Fruit fly (Drosophila melanogaster) whole organism, wandering third instar larva: Measurements from ENCODE around the gene BBS8.

Experiments used
- Abd-B ChIP-seq: fragments of >200 bp; optimal IDR thresholded peaks from 2 replicates; lab custom pipeline; 2017; ENCODE audit warnings: missing biosample characterization, missing genetic modification characterization
- CG32264 ChIP-seq: fragments of 200-800 bp; sonication (Bioruptor generic); optimal IDR thresholded peaks from 2 replicates; lab custom pipeline; 2016; ENCODE audit warnings: missing biosample characterization, missing genetic modification characterization
- CG9705 ChIP-seq: fragments of 200-800 bp; sonication (Bioruptor generic); optimal IDR thresholded peaks from 2 replicates; lab custom pipeline; 2018; ENCODE audit warnings: missing biosample characterization, mild to moderate bottlenecking, missing genetic modification characterization
- CrebA ChIP-seq: fragments of 200-800 bp; sonication (Bioruptor generic); optimal IDR thresholded peaks from 2 replicates; lab custom pipeline; 2016; ENCODE audit warnings: missing biosample characterization, mild to moderate bottlenecking, missing genetic modification characterization, borderline replicate concordance
- Dfd ChIP-seq: fragments of >200 bp; optimal IDR thresholded peaks from 2 replicates; lab custom pipeline; 2017; ENCODE audit warnings: missing biosample characterization, missing genetic modification characterization
- Dif ChIP-seq: fragments of 200-275, 200-300 bp; sonication (Bioruptor generic); optimal IDR thresholded peaks from 2 replicates; lab custom pipeline; 2018; ENCODE audit warnings: missing biosample characterization, missing genetic modification characterization; ENCODE audit not compliant: partially characterized antibody
- GATAd ChIP-seq: sonication (Bioruptor generic); optimal IDR thresholded peaks from 2 replicates; lab custom pipeline; 2016; ENCODE audit warnings: missing biosample characterization, missing genetic modification characterization
- HLH106 ChIP-seq: fragments of 200-800 bp; optimal IDR thresholded peaks from 3 replicates; lab custom pipeline; 2019; ENCODE audit warnings: missing biosample characterization, mild to moderate bottlenecking, missing genetic modification characterization, moderate library complexity
- Hnf4 ChIP-seq: fragments of 200-800 bp; sonication (Bioruptor generic); optimal IDR thresholded peaks from 2 replicates; lab custom pipeline; 2016; ENCODE audit warnings: missing biosample characterization, mild to moderate bottlenecking, missing genetic modification characterization
- Hr78 ChIP-seq: fragments of >200 bp; optimal IDR thresholded peaks from 2 replicates; lab custom pipeline; 2017; ENCODE audit warnings: missing biosample characterization, missing genetic modification characterization
- Hr83 ChIP-seq: fragments of 200-300 bp; sonication (Bioruptor generic); optimal IDR thresholded peaks from 2 replicates; lab custom pipeline; 2016; ENCODE audit warnings: missing biosample characterization, mild to moderate bottlenecking, missing genetic modification characterization, moderate library complexity; ENCODE audit not compliant: poor library complexity, severe bottlenecking
- Jra ChIP-seq: sonication (Bioruptor generic); optimal IDR thresholded peaks from 2 replicates; lab custom pipeline; 2016; ENCODE audit warnings: missing biosample characterization, missing genetic modification characterization
- Mio ChIP-seq: sonication (Bioruptor generic); optimal IDR thresholded peaks from 2 replicates; lab custom pipeline; 2016; ENCODE audit warnings: missing biosample characterization, missing genetic modification characterization
- Myc ChIP-seq: fragments of >200 bp; optimal IDR thresholded peaks from 2 replicates; lab custom pipeline; 2017
- N ChIP-seq: fragments of >200 bp; optimal IDR thresholded peaks from 2 replicates; lab custom pipeline; 2018; ENCODE audit warnings: missing biosample characterization, missing external identifiers, missing genetic modification characterization
- OdsH ChIP-seq: fragments of 200-800 bp; sonication (Bioruptor generic); optimal IDR thresholded peaks from 2 replicates; lab custom pipeline; 2016; ENCODE audit warnings: missing biosample characterization, mild to moderate bottlenecking, missing genetic modification characterization
- Rel ChIP-seq, 2 experiments: fragments of 200-800 bp; sonication (Bioruptor generic) in 1 of 2; optimal IDR thresholded peaks; 2 replicates in 1 of 2; 3 replicates in 1 of 2; lab custom pipeline; 2016 to 2019; ENCODE audit warnings: mild to moderate bottlenecking in 2 of 2, missing biosample characterization in 2 of 2, missing genetic modification characterization in 2 of 2, moderate library complexity in 1 of 2
- Sp1 ChIP-seq: fragments of 200-800 bp; sonication (Bioruptor generic); optimal IDR thresholded peaks from 3 replicates; lab custom pipeline; 2019; ENCODE audit warnings: missing biosample characterization, mild to moderate bottlenecking, missing genetic modification characterization, moderate library complexity
- Vsx2 ChIP-seq: fragments of 200-300, 225-300 bp; sonication (Bioruptor generic); optimal IDR thresholded peaks from 2 replicates; lab custom pipeline; 2018; ENCODE audit warnings: missing biosample characterization, missing genetic modification characterization; ENCODE audit not compliant: partially characterized antibody
- br ChIP-seq: fragments of 200-800 bp; sonication (Bioruptor generic); optimal IDR thresholded peaks from 2 replicates; lab custom pipeline; 2016; ENCODE audit warnings: missing biosample characterization, missing genetic modification characterization
- brk ChIP-seq: fragments of 200-800 bp; sonication (Bioruptor generic); optimal IDR thresholded peaks from 2 replicates; lab custom pipeline; 2016; ENCODE audit warnings: missing biosample characterization, mild to moderate bottlenecking, missing genetic modification characterization
- dl ChIP-seq, 2 experiments: fragments of 175-275, 200-275 bp in 1 of 2; fragments of 200-275 bp in 1 of 2; sonication (Bioruptor generic); optimal IDR thresholded peaks; lab custom pipeline; 2018; ENCODE audit warnings: mild to moderate bottlenecking in 2 of 2, missing biosample characterization in 2 of 2, missing genetic modification characterization in 2 of 2, moderate library complexity in 2 of 2; ENCODE audit not compliant: partially characterized antibody in 2 of 2, insufficient read depth in 1 of 2
- dmrt93B ChIP-seq: fragments of 200-800 bp; sonication (Bioruptor generic); optimal IDR thresholded peaks from 2 replicates; lab custom pipeline; 2018; ENCODE audit warnings: missing biosample characterization, mild to moderate bottlenecking, missing genetic modification characterization
- dsf ChIP-seq: sonication (Bioruptor generic); optimal IDR thresholded peaks from 2 replicates; lab custom pipeline; 2016; ENCODE audit warnings: missing biosample characterization, missing genetic modification characterization, borderline replicate concordance
- ey ChIP-seq: fragments of 200-800 bp; sonication (Bioruptor generic); optimal IDR thresholded peaks from 2 replicates; lab custom pipeline; 2016; ENCODE audit warnings: missing biosample characterization, missing genetic modification characterization
- foxo ChIP-seq, 2 experiments: fragments of 200-800 bp; sonication (Bioruptor generic); optimal IDR thresholded peaks; 2 replicates in 1 of 2; 3 replicates in 1 of 2; lab custom pipeline; 2016 to 2017; ENCODE audit warnings: missing biosample characterization in 2 of 2, missing genetic modification characterization in 2 of 2
- fru ChIP-seq: fragments of 200-800 bp; sonication (Bioruptor generic); optimal IDR thresholded peaks from 3 replicates; lab custom pipeline; 2016; ENCODE audit warnings: missing biosample characterization, mild to moderate bottlenecking, missing genetic modification characterization
- h ChIP-seq: fragments of 200-800 bp; sonication (Bioruptor generic); optimal IDR thresholded peaks from 3 replicates; lab custom pipeline; 2016; ENCODE audit warnings: missing biosample characterization, mild to moderate bottlenecking, missing genetic modification characterization
- jim ChIP-seq: fragments of 175-275, 200-325 bp; sonication (Bioruptor generic); optimal IDR thresholded peaks from 2 replicates; lab custom pipeline; 2016; ENCODE audit warnings: missing biosample characterization, mild to moderate bottlenecking, missing genetic modification characterization
- lola ChIP-seq: fragments of >200 bp; optimal IDR thresholded peaks from 2 replicates; lab custom pipeline; 2017; ENCODE audit warnings: missing biosample characterization, missing genetic modification characterization
- pan ChIP-seq: fragments of >200 bp; optimal IDR thresholded peaks from 2 replicates; lab custom pipeline; 2017
- psq ChIP-seq: fragments of 200-800 bp; sonication (Bioruptor generic); optimal IDR thresholded peaks from 3 replicates; lab custom pipeline; 2017; ENCODE audit warnings: missing biosample characterization, mild to moderate bottlenecking, missing genetic modification characterization, moderate library complexity
- rgr ChIP-seq: fragments of 200-800 bp; sonication (Bioruptor generic); optimal IDR thresholded peaks from 3 replicates; lab custom pipeline; 2016; ENCODE audit warnings: missing biosample characterization, mild to moderate bottlenecking, missing genetic modification characterization
- sage ChIP-seq: fragments of 200-800 bp; sonication (Bioruptor generic); optimal IDR thresholded peaks from 2 replicates; lab custom pipeline; 2016; ENCODE audit warnings: missing biosample characterization, mild to moderate bottlenecking, missing genetic modification characterization
- sv ChIP-seq: fragments of 200-800 bp; sonication (Bioruptor generic); optimal IDR thresholded peaks from 3 replicates; lab custom pipeline; 2016; ENCODE audit warnings: missing biosample characterization, missing genetic modification characterization
- tai ChIP-seq: sonication (Bioruptor generic); optimal IDR thresholded peaks from 2 replicates; lab custom pipeline; 2016; ENCODE audit warnings: missing biosample characterization, missing genetic modification characterization
- usp ChIP-seq: fragments of >200 bp; optimal IDR thresholded peaks from 2 replicates; lab custom pipeline; 2017; ENCODE audit warnings: missing biosample characterization, missing genetic modification characterization
- woc ChIP-seq: sonication (Bioruptor generic); optimal IDR thresholded peaks from 2 replicates; lab custom pipeline; 2016; ENCODE audit warnings: missing biosample characterization, mild to moderate bottlenecking, missing genetic modification characterization

BBS8 gene

dm6 chr2L:440638-441454, 18.2 kb downstream of the BBS8 start:
- no peak for TF ChIP-seq Hr78 (GFP tag; lab: Kevin White, UChicago)
- TF ChIP-seq N (GFP tag; lab: Kevin White, UChicago): no peak
- TF ChIP-seq dmrt93B (GFP tag; lab: Kevin White, UChicago): peak; percentile 83
- TF ChIP-seq Rel (GFP tag; optimal IDR thresholded peaks at IDR 0.05; lab: Kevin White, UChicago): peak; percentile 55
- peak; percentile 36 for TF ChIP-seq Rel (tag; optimal IDR thresholded peaks at IDR 0.05; lab: Kevin White, UChicago)
- no peak for TF ChIP-seq usp
- peak in 1 of 2 experiments; percentile 93 for TF ChIP-seq foxo (GFP tag; optimal IDR thresholded peaks at IDR 0.05; lab: Kevin White, UChicago)
- peak; percentile 90 for TF ChIP-seq fru (GFP tag; lab: Kevin White, UChicago)
- peak; percentile 87 for TF ChIP-seq h (GFP tag; lab: Kevin White, UChicago)
- peak; percentile 80 for TF ChIP-seq brk (GFP tag; lab: Kevin White, UChicago)
- no peak for TF ChIP-seq tai
- TF ChIP-seq Dif (GFP tag; lab: Kevin White, UChicago): no peak
- TF ChIP-seq woc (GFP tag; lab: Kevin White, UChicago): peak; percentile 72
- TF ChIP-seq pan (lab: Kevin White, UChicago): no peak
- peak; percentile 86 for TF ChIP-seq rgr
- TF ChIP-seq Hr83 (GFP tag; lab: Kevin White, UChicago): peak; percentile 22
- peak; percentile 93 for TF ChIP-seq OdsH
- TF ChIP-seq dsf: peak; percentile 28
- no peak for TF ChIP-seq CG32264 (GFP tag; lab: Kevin White, UChicago)
- peak; percentile 93 for TF ChIP-seq psq (GFP tag; lab: Kevin White, UChicago)
- no peak for TF ChIP-seq GATAd (GFP tag; lab: Kevin White, UChicago)
- TF ChIP-seq Myc (lab: Kevin White, UChicago): no peak
- TF ChIP-seq lola (GFP tag; lab: Kevin White, UChicago): no peak
- TF ChIP-seq Jra (GFP tag; lab: Kevin White, UChicago): peak; percentile 4
- TF ChIP-seq Vsx2: no peak
- no peak for TF ChIP-seq sv (GFP tag; lab: Kevin White, UChicago)
- TF ChIP-seq jim: no peak
- TF ChIP-seq Dfd: no peak
- peak; percentile 39 for TF ChIP-seq CG9705 (GFP tag; lab: Kevin White, UChicago)
- TF ChIP-seq Abd-B (GFP tag; lab: Kevin White, UChicago): no peak
- no peak for TF ChIP-seq dl (GFP tag; optimal IDR thresholded peaks at IDR 0.05; lab: Kevin White, UChicago; ENCODE audit: insufficient read depth in 1 of 2, partially characterized antibody in 2 of 2)
- peak; percentile 91 for TF ChIP-seq HLH106 (tag; lab: Kevin White, UChicago)
- no peak for TF ChIP-seq Mio (GFP tag; lab: Kevin White, UChicago)
- TF ChIP-seq br (GFP tag; lab: Kevin White, UChicago): peak; percentile 63
- peak; percentile 78 for TF ChIP-seq sage (GFP tag; lab: Kevin White, UChicago)
- no peak for TF ChIP-seq CrebA
- peak; percentile 94 for TF ChIP-seq Sp1 (GFP tag; lab: Kevin White, UChicago)
- TF ChIP-seq ey (GFP tag; lab: Kevin White, UChicago): peak; percentile 75
- peak; percentile 45 for TF ChIP-seq Hnf4 (GFP tag; lab: Kevin White, UChicago)

dm6 chr2L:441455-441730, 18.7 kb downstream of the BBS8 start:
- TF ChIP-seq Abd-B (GFP tag; lab: Kevin White, UChicago) (no peak), Jra (GFP tag; lab: Kevin White, UChicago) (no peak), sv (GFP tag; lab: Kevin White, UChicago) (no peak), CrebA (no peak), HLH106 (tag; lab: Kevin White, UChicago) (no peak), woc (GFP tag; lab: Kevin White, UChicago) (no peak), tai (no peak), rgr (no peak), pan (lab: Kevin White, UChicago) (no peak), br (GFP tag; lab: Kevin White, UChicago) (no peak), Hr78 (GFP tag; lab: Kevin White, UChicago) (no peak)
